Worm (Caenorhabditis elegans): ENCODE data around the gene F52G3.8.

Gene F52G3.8

ce11 chrX:16952859-16953258, at the start of gene F52G3.8:
Gene F52G3.8, minus strand, starts transcription at chrX:16952959.
- TF ChIP-seq zip-8 (tag; optimal IDR thresholded peaks at IDR 0.05) (no peak), elt-3 (tag; optimal IDR thresholded peaks at IDR 0.05) (no peak), nhr-237 (tag; optimal IDR thresholded peaks at IDR 0.05) (no peak), nhr-2 (tag; optimal IDR thresholded peaks at IDR 0.05) (no peak), mls-2 (tag; optimal IDR thresholded peaks at IDR 0.05) (no peak), ztf-11 (tag; optimal IDR thresholded peaks at IDR 0.05) (no peak), unc-62 (GFP tag; optimal IDR thresholded peaks at IDR 0.05) (no peak), mab-5 (tag; optimal IDR thresholded peaks at IDR 0.05) (no peak)

ce11 chrX:17002149-17002548, 49.4 kb upstream of the F52G3.8 start:
- TF ChIP-seq elt-1 (tag; optimal IDR thresholded peaks at IDR 0.05; ENCODE audit: borderline replicate concordance, insufficient read depth) (no peak), hlh-1 (tag; optimal IDR thresholded peaks at IDR 0.05) (no peak), ces-1 (GFP tag; optimal IDR thresholded peaks at IDR 0.05) (peak; percentile 12)

ce11 chrX:16999649-17000048, 46.9 kb upstream of the F52G3.8 start:
- TF ChIP-seq M03D4.4 (tag; optimal IDR thresholded peaks at IDR 0.05) (no peak), nhr-2 (tag; optimal IDR thresholded peaks at IDR 0.05) (no peak), ceh-83 (GFP tag; optimal IDR thresholded peaks at IDR 0.05) (no peak), unc-39 (tag; optimal IDR thresholded peaks at IDR 0.05) (no peak), lin-13 (tag; optimal IDR thresholded peaks at IDR 0.05) (no peak), tbx-8 (GFP tag; optimal IDR thresholded peaks at IDR 0.05) (no peak), pha-4 (tag; optimal IDR thresholded peaks at IDR 0.05) (no peak), lin-32 (GFP tag; optimal IDR thresholded peaks at IDR 0.05) (no peak), elt-3 (tag; optimal IDR thresholded peaks at IDR 0.05) (no peak), nhr-76 (tag; optimal IDR thresholded peaks at IDR 0.05) (no peak), lsy-2 (tag; optimal IDR thresholded peaks at IDR 0.05) (no peak), mab-5 (tag; optimal IDR thresholded peaks at IDR 0.05) (no peak), hlh-1 (tag; optimal IDR thresholded peaks at IDR 0.05) (no peak), unc-120 (tag; optimal IDR thresholded peaks at IDR 0.05; ENCODE audit: poor library complexity, severe bottlenecking) (no peak), nhr-237 (tag; optimal IDR thresholded peaks at IDR 0.05) (no peak), blmp-1 (tag; optimal IDR thresholded peaks at IDR 0.05) (no peak), mls-2 (tag; optimal IDR thresholded peaks at IDR 0.05) (no peak), ham-2 (GFP tag; optimal IDR thresholded peaks at IDR 0.05) (no peak), zip-8 (tag; optimal IDR thresholded peaks at IDR 0.05) (no peak)

- TF ChIP-seq mab-5 (tag; optimal IDR thresholded peaks at IDR 0.05) (no peak), blmp-1 (tag; optimal IDR thresholded peaks at IDR 0.05) (no peak), unc-39 (tag; optimal IDR thresholded peaks at IDR 0.05) (no peak), ces-1 (GFP tag; optimal IDR thresholded peaks at IDR 0.05) (peak; percentile 21), mep-1 (tag; optimal IDR thresholded peaks at IDR 0.05) (no peak)
These were observed 46.2 kb upstream of the F52G3.8 start for ce11 chrX:16998981-16999380.

- TF ChIP-seq nhr-12 (tag; optimal IDR thresholded peaks at IDR 0.05) = no peak
- TF ChIP-seq drap-1 (GFP tag; optimal IDR thresholded peaks at IDR 0.05) = no peak
- TF ChIP-seq nhr-28 (tag; optimal IDR thresholded peaks at IDR 0.05) = no peak
- no peak for TF ChIP-seq tbx-8 (GFP tag; optimal IDR thresholded peaks at IDR 0.05)
- no peak for TF ChIP-seq nhr-2 (tag; optimal IDR thresholded peaks at IDR 0.05)
- no peak for TF ChIP-seq ceh-39 (tag; optimal IDR thresholded peaks at IDR 0.05)
- no peak for TF ChIP-seq nhr-237 (tag; optimal IDR thresholded peaks at IDR 0.05)
- no peak for TF ChIP-seq mab-5 (tag; optimal IDR thresholded peaks at IDR 0.05)
- no peak for TF ChIP-seq sptf-1 (tag; optimal IDR thresholded peaks at IDR 0.05)
- no peak for TF ChIP-seq elt-3 (tag; optimal IDR thresholded peaks at IDR 0.05)
- no peak for TF ChIP-seq zip-8 (tag; optimal IDR thresholded peaks at IDR 0.05)
- no peak for TF ChIP-seq ceh-83 (GFP tag; optimal IDR thresholded peaks at IDR 0.05)
- TF ChIP-seq unc-62 (GFP tag; optimal IDR thresholded peaks at IDR 0.05) = no peak
- TF ChIP-seq mep-1 (tag; optimal IDR thresholded peaks at IDR 0.05) = no peak
- no peak for TF ChIP-seq cnd-1 (tag; optimal IDR thresholded peaks at IDR 0.05)
- no peak for TF ChIP-seq ham-2 (GFP tag; optimal IDR thresholded peaks at IDR 0.05)
- no peak for TF ChIP-seq lin-13 (tag; optimal IDR thresholded peaks at IDR 0.05)
These were observed 45.2 kb upstream of the F52G3.8 start for ce11 chrX:16998003-16998402.

DNA sequence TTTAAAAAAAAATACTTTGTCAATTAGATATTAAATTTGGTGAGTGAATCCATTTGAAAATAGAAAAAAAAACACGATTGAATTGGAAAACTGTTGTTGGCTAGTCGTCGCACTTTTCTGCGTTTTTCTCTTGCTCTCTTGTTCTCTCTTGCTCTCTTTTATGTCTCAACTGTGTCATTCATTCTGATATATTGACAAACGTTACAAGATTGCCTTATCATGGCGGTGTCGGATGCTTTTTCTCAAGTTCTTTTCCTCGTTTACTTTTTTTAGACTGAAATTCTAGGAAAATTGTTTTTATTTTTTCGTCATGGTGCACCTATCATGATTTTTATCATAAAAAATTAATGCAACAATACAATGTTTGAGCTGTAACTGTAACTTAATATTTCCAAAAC, 43.1 kb upstream of the F52G3.8 start:
- TF ChIP-seq mab-5 (tag; optimal IDR thresholded peaks at IDR 0.05) = no peak
- no peak for TF ChIP-seq lsy-2 (tag; optimal IDR thresholded peaks at IDR 0.05)
- no peak for TF ChIP-seq nhr-237 (tag; optimal IDR thresholded peaks at IDR 0.05)
- no peak for TF ChIP-seq tbx-8 (GFP tag; optimal IDR thresholded peaks at IDR 0.05)
- TF ChIP-seq pha-4 (tag; optimal IDR thresholded peaks at IDR 0.05) = no peak
- TF ChIP-seq drap-1 (GFP tag; optimal IDR thresholded peaks at IDR 0.05) = no peak
- no peak for TF ChIP-seq elt-3 (tag; optimal IDR thresholded peaks at IDR 0.05)
- no peak for TF ChIP-seq nhr-28 (tag; optimal IDR thresholded peaks at IDR 0.05)
- no peak for TF ChIP-seq sem-2 (GFP tag; optimal IDR thresholded peaks at IDR 0.05)
- TF ChIP-seq M03D4.4 (tag; optimal IDR thresholded peaks at IDR 0.05) = no peak
- TF ChIP-seq mls-2 (tag; optimal IDR thresholded peaks at IDR 0.05) = no peak
- no peak for TF ChIP-seq nhr-76 (tag; optimal IDR thresholded peaks at IDR 0.05)
- TF ChIP-seq ceh-39 (tag; optimal IDR thresholded peaks at IDR 0.05) = no peak
- no peak for TF ChIP-seq bed-3 (GFP tag; optimal IDR thresholded peaks at IDR 0.05)
- TF ChIP-seq unc-39 (tag; optimal IDR thresholded peaks at IDR 0.05) = no peak
- no peak for TF ChIP-seq ztf-11 (tag; optimal IDR thresholded peaks at IDR 0.05)

All from whole organism, mixed stage, embryonic.